Worm (Caenorhabditis elegans) whole organism, young adult: Measurements from ENCODE around the gene kqt-3.
A peak's percentile ranks its signal among the peaks of the same experiment; 100 is the strongest.

Experiments
- B0336.3 ChIP-seq: fragments of 200-800 bp; sonication (Bioruptor generic); IDR thresholded peaks from 2 replicates; pipeline ENCODE4 v1.3.6; 2022; ENCODE audit warnings: missing genetic modification characterization, missing compliant biosample characterization
- C06A6.2 ChIP-seq: fragments of 200-800 bp; sonication (Bioruptor generic); conservative IDR thresholded peaks from 2 replicates; pipeline ENCODE4 v1.3.6; 2022; ENCODE audit warnings: missing genetic modification characterization, missing compliant biosample characterization
- D2030.7 ChIP-seq: fragments of 200-800 bp; sonication (Bioruptor generic); IDR thresholded peaks from 2 replicates; pipeline ENCODE4 v1.3.6; 2022; ENCODE audit warnings: missing genetic modification reagents, missing genetic modification characterization, missing compliant biosample characterization
- F33H1.4 ChIP-seq: fragments of 200-800 bp; sonication (Bioruptor generic); IDR thresholded peaks from 2 replicates; pipeline ENCODE4 v1.3.6; 2022; ENCODE audit warnings: missing genetic modification reagents, missing genetic modification characterization, missing compliant biosample characterization
- F57A8.1 ChIP-seq: fragments of 200-800 bp; sonication (Bioruptor generic); optimal IDR thresholded peaks from 2 replicates; lab custom pipeline; 2018; ENCODE audit warnings: mild to moderate bottlenecking, missing genetic modification characterization, moderate library complexity, missing compliant biosample characterization
- F57C9.4 ChIP-seq: sonication (generic microtip); optimal IDR thresholded peaks from 2 replicates; lab custom pipeline; 2017; ENCODE audit warnings: mild to moderate bottlenecking, missing genetic modification characterization, missing compliant biosample characterization
- T26A5.8 ChIP-seq: sonication (generic microtip); optimal IDR thresholded peaks from 2 replicates; lab custom pipeline; 2016; ENCODE audit warnings: missing genetic modification characterization, missing compliant biosample characterization
- Y53F4B.3 ChIP-seq: fragments of 200-800 bp; sonication (Bioruptor generic); IDR thresholded peaks from 2 replicates; pipeline ENCODE4 v1.3.6; 2022; ENCODE audit warnings: missing genetic modification reagents, missing genetic modification characterization, missing compliant biosample characterization
- Y53G8AR.9 ChIP-seq: fragments of 200-800 bp; sonication (Bioruptor generic); conservative IDR thresholded peaks from 2 replicates; pipeline ENCODE4 v1.3.6; 2022; ENCODE audit warnings: missing genetic modification reagents, missing genetic modification characterization, missing compliant biosample characterization
- Y56A3A.18 ChIP-seq: fragments of 200-800 bp; sonication (Bioruptor generic); IDR thresholded peaks from 2 replicates; pipeline ENCODE4 v1.3.6; 2022; ENCODE audit warnings: missing genetic modification reagents, missing genetic modification characterization, missing compliant biosample characterization
- Y79H2A.3 ChIP-seq: fragments of 200-800 bp; sonication (Bioruptor generic); conservative IDR thresholded peaks from 2 replicates; pipeline ENCODE4 v1.3.6; 2022; ENCODE audit warnings: missing genetic modification reagents, missing genetic modification characterization, missing compliant biosample characterization
- ama-1 ChIP-seq, 3 experiments: fragments of 150-350 bp in 1 of 3; sonication (generic microtip) in 2 of 3; optimal IDR thresholded peaks; 2 replicates each; lab custom pipeline; 2014 to 2018; ENCODE audit warnings: missing biosample characterization in 2 of 3, missing genetic modification characterization in 2 of 3, missing genetic modification reagents in 2 of 3
- aptf-3 ChIP-seq: fragments of 200-800 bp; sonication (Bioruptor generic); IDR thresholded peaks from 2 replicates; pipeline ENCODE4 v1.3.6; 2022; ENCODE audit warnings: missing genetic modification characterization, missing compliant biosample characterization
- bed-1 ChIP-seq: fragments of 200-800 bp; sonication (Bioruptor generic); IDR thresholded peaks from 2 replicates; pipeline ENCODE4 v1.3.6; 2022; ENCODE audit warnings: missing genetic modification reagents, missing genetic modification characterization, missing compliant biosample characterization
- ceh-40 ChIP-seq: fragments of 200-800 bp; sonication (Bioruptor generic); IDR thresholded peaks from 2 replicates; pipeline ENCODE4 v1.3.6; 2022; ENCODE audit warnings: missing genetic modification characterization, missing compliant biosample characterization
- ceh-79 ChIP-seq: sonication (generic microtip); optimal IDR thresholded peaks from 2 replicates; lab custom pipeline; 2017; ENCODE audit warnings: mild to moderate bottlenecking, missing genetic modification characterization, missing compliant biosample characterization
- dox-1 ChIP-seq: fragments of 200-800 bp; sonication (Bioruptor generic); IDR thresholded peaks from 2 replicates; pipeline ENCODE4 v1.3.6; 2022; ENCODE audit warnings: missing genetic modification reagents, missing genetic modification characterization, missing compliant biosample characterization
- efl-1 ChIP-seq: fragments of 150-350 bp; optimal IDR thresholded peaks from 2 replicates; lab custom pipeline; 2014; ENCODE audit warnings: missing biosample characterization, missing genetic modification reagents, missing genetic modification characterization
- ekl-4 ChIP-seq: fragments of 200-800 bp; sonication (Bioruptor generic); IDR thresholded peaks from 2 replicates; pipeline ENCODE4 v1.3.6; 2022; ENCODE audit warnings: missing genetic modification reagents, missing genetic modification characterization, missing compliant biosample characterization
- lin-26 ChIP-seq: fragments of 200-800 bp; sonication (Bioruptor generic); IDR thresholded peaks from 2 replicates; pipeline ENCODE4 v1.3.6; 2022; ENCODE audit warnings: missing genetic modification reagents, missing genetic modification characterization, missing compliant biosample characterization
- lsl-1 ChIP-seq: fragments of 200-800 bp; sonication (Bioruptor generic); optimal IDR thresholded peaks from 2 replicates; lab custom pipeline; 2018; ENCODE audit warnings: mild to moderate bottlenecking, missing genetic modification characterization, moderate library complexity, missing compliant biosample characterization
- madf-3 ChIP-seq: fragments of 200-800 bp; sonication (Bioruptor generic); IDR thresholded peaks from 2 replicates; pipeline ENCODE4 v1.3.6; 2022; ENCODE audit warnings: missing genetic modification reagents, missing genetic modification characterization, missing compliant biosample characterization
- madf-6 ChIP-seq: fragments of 200-800 bp; sonication (Bioruptor generic); IDR thresholded peaks from 2 replicates; pipeline ENCODE4 v1.3.6; 2022; ENCODE audit warnings: missing genetic modification reagents, missing genetic modification characterization, missing compliant biosample characterization
- madf-8 ChIP-seq: fragments of 200-800 bp; sonication (Bioruptor generic); conservative IDR thresholded peaks from 2 replicates; pipeline ENCODE4 v1.3.6; 2022; ENCODE audit warnings: missing genetic modification reagents, missing genetic modification characterization, missing compliant biosample characterization
- mcd-1 ChIP-seq: fragments of 200-800 bp; sonication (Bioruptor generic); IDR thresholded peaks from 2 replicates; pipeline ENCODE4 v1.3.6; 2022; ENCODE audit warnings: missing genetic modification reagents, missing genetic modification characterization, missing compliant biosample characterization
- nfyb-1 ChIP-seq: fragments of 200-800 bp; sonication (Bioruptor generic); IDR thresholded peaks from 2 replicates; pipeline ENCODE4 v1.3.6; 2022; ENCODE audit warnings: missing genetic modification reagents, missing genetic modification characterization, missing compliant biosample characterization
- nhr-80 ChIP-seq: sonication (generic microtip); optimal IDR thresholded peaks from 2 replicates; lab custom pipeline; 2016; ENCODE audit warnings: missing genetic modification characterization, missing compliant biosample characterization
- pbrm-1 ChIP-seq: fragments of 200-800 bp; sonication (Bioruptor generic); IDR thresholded peaks from 2 replicates; pipeline ENCODE4 v1.3.6; 2022; ENCODE audit warnings: missing genetic modification reagents, missing genetic modification characterization, missing compliant biosample characterization
- pha-4 ChIP-seq: fragments of 150-350 bp; sonication (generic microtip); optimal IDR thresholded peaks from 2 replicates; lab custom pipeline; 2014; ENCODE audit warnings: missing biosample characterization, missing genetic modification reagents, missing genetic modification characterization
- rcor-1 ChIP-seq: fragments of 200-800 bp; sonication (Bioruptor generic); IDR thresholded peaks from 2 replicates; pipeline ENCODE4 v1.3.6; 2022; ENCODE audit warnings: missing genetic modification reagents, missing genetic modification characterization, missing compliant biosample characterization
- repo-1 ChIP-seq: sonication (generic microtip); optimal IDR thresholded peaks from 2 replicates; lab custom pipeline; 2017; ENCODE audit warnings: mild to moderate bottlenecking, missing genetic modification characterization, missing compliant biosample characterization
- snpc-1.1 ChIP-seq: sonication (generic microtip); optimal IDR thresholded peaks from 2 replicates; lab custom pipeline; 2017; ENCODE audit warnings: missing genetic modification characterization, mild to moderate bottlenecking, missing compliant biosample characterization, antibody characterized with exemption, moderate library complexity, missing genotype, missing genetic modification reagents; ENCODE audit not compliant: insufficient read depth
- snpc-1.3 ChIP-seq: sonication (generic microtip); optimal IDR thresholded peaks from 2 replicates; lab custom pipeline; 2017; ENCODE audit warnings: missing genetic modification characterization, mild to moderate bottlenecking, missing compliant biosample characterization, antibody characterized with exemption, moderate library complexity, missing genotype, missing genetic modification reagents; ENCODE audit not compliant: insufficient read depth
- snpc-3.4 ChIP-seq: sonication (generic microtip); optimal IDR thresholded peaks from 2 replicates; lab custom pipeline; 2017; ENCODE audit warnings: missing genetic modification characterization, mild to moderate bottlenecking, missing compliant biosample characterization, antibody characterized with exemption, moderate library complexity, missing genotype, missing genetic modification reagents
- snpc-4 ChIP-seq, 5 experiments: fragments of 150-350 bp in 1 of 5; sonication (generic microtip) in 4 of 5; optimal IDR thresholded peaks; 2 replicates each; lab custom pipeline; 2014 to 2018; ENCODE audit warnings: missing genetic modification characterization in 5 of 5, missing biosample characterization in 3 of 5, antibody characterized with exemption in 2 of 5, mild to moderate bottlenecking in 2 of 5, missing compliant biosample characterization in 2 of 5, missing genotype in 2 of 5, moderate library complexity in 2 of 5, missing genetic modification reagents in 1 of 5
- sptf-2 ChIP-seq: fragments of 200-800 bp; sonication (Bioruptor generic); optimal IDR thresholded peaks from 2 replicates; lab custom pipeline; 2018; ENCODE audit warnings: mild to moderate bottlenecking, missing genetic modification characterization, missing compliant biosample characterization
- tbp1 ChIP-seq: fragments of 200-800 bp; sonication (Bioruptor generic); optimal IDR thresholded peaks from 2 replicates; lab custom pipeline; 2018; ENCODE audit warnings: mild to moderate bottlenecking, missing genetic modification characterization, missing compliant biosample characterization
- unc-62 ChIP-seq: fragments of 150-350 bp; optimal IDR thresholded peaks from 2 replicates; lab custom pipeline; 2014; ENCODE audit warnings: missing biosample characterization, missing genetic modification reagents, missing genetic modification characterization
- zfh-2 ChIP-seq: fragments of 200-800 bp; sonication (Bioruptor generic); conservative IDR thresholded peaks from 2 replicates; pipeline ENCODE4 v1.3.6; 2022; ENCODE audit warnings: missing genetic modification reagents, missing genetic modification characterization, missing compliant biosample characterization
- ztf-28 ChIP-seq: fragments of 200-800 bp; sonication (Bioruptor generic); IDR thresholded peaks from 2 replicates; pipeline ENCODE4 v1.3.6; 2022; ENCODE audit warnings: missing genetic modification reagents, missing genetic modification characterization, missing compliant biosample characterization

Gene kqt-3

DNA sequence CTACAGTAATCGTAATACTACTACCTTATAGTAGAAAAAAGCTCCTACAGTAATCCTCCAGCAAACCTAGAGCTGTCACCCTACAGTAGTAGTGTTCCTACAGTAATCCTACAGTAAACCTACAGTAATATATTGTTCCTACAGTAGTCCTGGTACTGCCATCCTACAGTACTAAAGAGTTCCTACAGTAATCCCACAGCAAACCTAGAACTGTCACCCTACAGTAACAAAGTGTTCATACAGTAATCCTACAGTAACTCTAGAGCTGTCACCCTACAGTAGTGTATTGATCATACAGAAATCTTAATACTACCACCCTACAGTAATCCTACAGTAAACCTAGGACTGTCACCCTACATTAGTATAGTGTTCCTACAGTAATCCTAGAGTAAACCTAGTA, 17.2 kb downstream of the kqt-3 start:
- no peak for TF ChIP-seq F57A8.1 (GFP tag; lab: Kevin White, UChicago)
- TF ChIP-seq rcor-1 (GFP tag; lab: Robert Waterston, UW) = no peak
- no peak for TF ChIP-seq repo-1 (tag; lab: Kevin White, UChicago)
- no peak for TF ChIP-seq C06A6.2
- TF ChIP-seq unc-62 = no peak
- TF ChIP-seq snpc-3.4 = no peak
- no peak for TF ChIP-seq D2030.7 (GFP tag; lab: Robert Waterston, UW)
- no peak for TF ChIP-seq ceh-40 (GFP tag; lab: Robert Waterston, UW)
- TF ChIP-seq F33H1.4 (GFP tag; lab: Robert Waterston, UW) = no peak
- TF ChIP-seq pha-4 = no peak
- TF ChIP-seq bed-1 (GFP tag; lab: Robert Waterston, UW) = no peak
- TF ChIP-seq ztf-28 (GFP tag; lab: Robert Waterston, UW) = no peak
- TF ChIP-seq nfyb-1 (GFP tag; lab: Robert Waterston, UW) = no peak
- no peak for TF ChIP-seq madf-3 (GFP tag; lab: Robert Waterston, UW)
- TF ChIP-seq ama-1 (optimal IDR thresholded peaks at IDR 0.05; lab: Kevin White, UChicago) = no peak
- no peak for TF ChIP-seq ama-1 (GFP tag; optimal IDR thresholded peaks at IDR 0.05; lab: Kevin White, UChicago)
- TF ChIP-seq snpc-1.3 = no peak
- TF ChIP-seq sptf-2 = no peak

DNA sequence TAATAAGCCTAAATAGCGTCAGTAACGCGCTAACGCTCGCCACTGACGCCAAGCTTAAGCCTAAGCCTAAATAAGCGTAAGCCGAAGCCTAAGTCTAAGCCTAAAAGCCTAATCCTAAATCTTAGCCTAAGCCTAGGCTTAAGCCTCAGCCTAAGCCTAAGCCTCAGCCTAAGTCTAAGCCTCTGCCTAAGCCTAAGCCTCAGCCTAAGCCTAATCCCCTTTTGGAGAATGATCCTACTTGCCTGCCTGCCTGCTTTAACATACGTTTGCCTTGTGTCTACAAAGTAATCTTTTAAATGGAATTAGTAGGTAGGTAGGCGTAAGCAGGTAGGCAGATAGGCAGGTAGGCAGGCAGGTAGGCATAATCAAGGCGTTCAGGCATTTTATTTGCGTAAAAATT, 19.3 kb downstream of the kqt-3 start:
- TF ChIP-seq madf-8 (GFP tag; lab: Robert Waterston, UW) (no peak), Y53G8AR.9 (GFP tag; lab: Robert Waterston, UW) (no peak), dox-1 (GFP tag; lab: Robert Waterston, UW) (no peak), snpc-3.4 (no peak), lsl-1 (GFP tag; lab: Kevin White, UChicago) (no peak), Y79H2A.3 (no peak), F57C9.4 (tag; lab: Kevin White, UChicago) (no peak), Y56A3A.18 (GFP tag; lab: Robert Waterston, UW) (no peak), madf-6 (no peak), madf-3 (GFP tag; lab: Robert Waterston, UW) (no peak), ceh-79 (tag; lab: Kevin White, UChicago) (no peak), lin-26 (no peak), T26A5.8 (tag; lab: Kevin White, UChicago) (no peak), ztf-28 (GFP tag; lab: Robert Waterston, UW) (no peak)

- TF ChIP-seq nhr-80 (peak; percentile 85), zfh-2 (GFP tag; lab: Robert Waterston, UW) (no peak)
Measured at ce11 chrII:13715733-13716132, 19.7 kb downstream of the kqt-3 start, which contains the start of gene zipt-2.3. TSS of gene zipt-2.3 (minus strand) at chrII:13715879.

- TF ChIP-seq F33H1.4 (GFP tag; lab: Robert Waterston, UW) (peak; percentile 48), snpc-3.4 (peak; percentile 37), tbp1 (peak; percentile 60), ekl-4 (GFP tag; lab: Robert Waterston, UW) (0 out of 2 replicates have a peak, but pooled peaks have one; percentile 56), D2030.7 (GFP tag; lab: Robert Waterston, UW) (peak; percentile 74), aptf-3 (GFP tag; lab: Robert Waterston, UW) (no peak; the same call in 1 of the 2 replicates), F57A8.1 (GFP tag; lab: Kevin White, UChicago) (no peak), B0336.3 (peak; percentile 40; the same call in 1 of the 2 replicates), zfh-2 (GFP tag; lab: Robert Waterston, UW) (peak; percentile 30; the same call in 1 of the 2 replicates), snpc-1.1 (tag; lab: Kevin White, UChicago) (peak; percentile 84), snpc-4 (GFP tag; optimal IDR thresholded peaks at IDR 0.05; lab: Kevin White, UChicago) (peak; percentile 63), snpc-4 (tag; optimal IDR thresholded peaks at IDR 0.05; lab: Kevin White, UChicago) (peak in 3 of 4 experiments; percentile 76 to 95 (median 89)), dox-1 (GFP tag; lab: Robert Waterston, UW) (0 out of 2 replicates have a peak, but pooled peaks have one; percentile 39), Y53F4B.3 (GFP tag; lab: Robert Waterston, UW) (no peak), F57C9.4 (tag; lab: Kevin White, UChicago) (no peak), pbrm-1 (GFP tag; lab: Robert Waterston, UW) (0 out of 2 replicates have a peak, but pooled peaks have one; percentile 48), mcd-1 (GFP tag; lab: Robert Waterston, UW) (peak; percentile 39), efl-1 (GFP tag; lab: Kevin White, UChicago) (peak; percentile 50), madf-3 (GFP tag; lab: Robert Waterston, UW) (0 out of 2 replicates have a peak, but pooled peaks have one; percentile 22)
Measured at ce11 chrII:13717393-13718367, 21.6 kb downstream of the kqt-3 start.
